Fruit fly (Drosophila melanogaster) whole organism, embryonic: ENCODE data around the gene FASN2.

Experiments used
- CG10462 ChIP-seq: fragments of 200-800 bp; sonication (Bioruptor generic); optimal IDR thresholded peaks from 2 replicates; lab custom pipeline; 2016; ENCODE audit warnings: missing biosample characterization, missing genetic modification characterization
- CG10543 ChIP-seq: fragments of 200-800 bp; sonication (Bioruptor generic); optimal IDR thresholded peaks from 3 replicates; lab custom pipeline; 2017; ENCODE audit warnings: missing biosample characterization, mild to moderate bottlenecking, missing genetic modification characterization, moderate library complexity
- CG10959 ChIP-seq: fragments of 200-800 bp; sonication (Bioruptor generic); IDR thresholded peaks from 2 replicates; pipeline ENCODE4 v1.3.6; 2022; ENCODE audit warnings: missing biosample characterization, missing genetic modification characterization
- CG11398 ChIP-seq: fragments of 200-800 bp; sonication (Bioruptor generic); optimal IDR thresholded peaks from 2 replicates; lab custom pipeline; 2016; ENCODE audit warnings: missing biosample characterization, missing genetic modification characterization
- CG12236 ChIP-seq: fragments of 200-800 bp; sonication (Bioruptor generic); optimal IDR thresholded peaks from 2 replicates; lab custom pipeline; 2016; ENCODE audit warnings: missing biosample characterization, missing genetic modification characterization
- CG12299 ChIP-seq: fragments of 200-800 bp; sonication (Bioruptor generic); optimal IDR thresholded peaks from 2 replicates; lab custom pipeline; 2018; ENCODE audit warnings: missing biosample characterization, mild to moderate bottlenecking, missing genetic modification characterization
- CG15269 ChIP-seq: fragments of 200-800 bp; sonication (Bioruptor generic); optimal IDR thresholded peaks from 2 replicates; lab custom pipeline; 2018; ENCODE audit warnings: missing biosample characterization, mild to moderate bottlenecking, missing genetic modification characterization, moderate library complexity
- CG17359 ChIP-seq: fragments of 200-800 bp; sonication (Bioruptor generic); optimal IDR thresholded peaks from 3 replicates; lab custom pipeline; 2018; ENCODE audit warnings: missing biosample characterization, mild to moderate bottlenecking, missing genetic modification characterization, moderate library complexity
- CG17912 ChIP-seq: fragments of 200-800 bp; sonication (Bioruptor generic); optimal IDR thresholded peaks from 2 replicates; lab custom pipeline; 2018; ENCODE audit warnings: missing biosample characterization, mild to moderate bottlenecking, missing genetic modification characterization
- CG2202 ChIP-seq: fragments of 200-800 bp; sonication (Bioruptor generic); optimal IDR thresholded peaks from 2 replicates; lab custom pipeline; 2018; ENCODE audit warnings: missing biosample characterization, mild to moderate bottlenecking, missing genetic modification characterization
- CG30020 ChIP-seq: fragments of 200-800 bp; optimal IDR thresholded peaks from 2 replicates; lab custom pipeline; 2019; ENCODE audit warnings: missing biosample characterization, mild to moderate bottlenecking, missing genetic modification characterization, moderate library complexity
- CG4707 ChIP-seq: fragments of 200-800 bp; sonication (Bioruptor generic); optimal IDR thresholded peaks from 2 replicates; lab custom pipeline; 2018; ENCODE audit warnings: missing biosample characterization, mild to moderate bottlenecking, missing genetic modification characterization, moderate library complexity
- CG8089 ChIP-seq: fragments of 200-800 bp; sonication (Bioruptor generic); optimal IDR thresholded peaks from 3 replicates; lab custom pipeline; 2016; ENCODE audit warnings: missing biosample characterization, missing genetic modification characterization
- CG8388 ChIP-seq: fragments of 200-800 bp; sonication (Bioruptor generic); optimal IDR thresholded peaks from 2 replicates; lab custom pipeline; 2019; ENCODE audit warnings: missing biosample characterization, mild to moderate bottlenecking, missing genetic modification characterization, moderate library complexity
- CG9797 ChIP-seq: fragments of 200-800 bp; sonication (Bioruptor generic); optimal IDR thresholded peaks from 3 replicates; lab custom pipeline; 2018; ENCODE audit warnings: missing biosample characterization, mild to moderate bottlenecking, missing genetic modification characterization
- D ChIP-seq, 2 experiments: fragments of 200-800 bp in 1 of 2; fragments of >200 bp in 1 of 2; sonication (Bioruptor generic) in 1 of 2; optimal IDR thresholded peaks; 2 replicates in 1 of 2; 3 replicates in 1 of 2; lab custom pipeline; 2017; ENCODE audit warnings: mild to moderate bottlenecking in 1 of 2, missing biosample characterization in 1 of 2, missing genetic modification characterization in 1 of 2, missing genetic modification reagents in 1 of 2
- Dek ChIP-seq: fragments of 200-800 bp; sonication (Bioruptor generic); optimal IDR thresholded peaks from 3 replicates; lab custom pipeline; 2019; ENCODE audit warnings: missing biosample characterization, mild to moderate bottlenecking, missing genetic modification characterization, moderate library complexity
- Drgx ChIP-seq: fragments of 200-800 bp; sonication (Bioruptor generic); IDR thresholded peaks from 2 replicates; pipeline ENCODE4 v1.3.6; 2022; ENCODE audit warnings: missing biosample characterization, missing genetic modification characterization
- H2.0 ChIP-seq: fragments of 200-800 bp; sonication (Bioruptor generic); IDR thresholded peaks from 2 replicates; pipeline ENCODE4 v1.3.6; 2022; ENCODE audit warnings: missing biosample characterization, missing genetic modification characterization
- MTF-1 ChIP-seq: fragments of 200-800 bp; sonication (Bioruptor generic); optimal IDR thresholded peaks from 2 replicates; lab custom pipeline; 2018; ENCODE audit warnings: missing biosample characterization, mild to moderate bottlenecking, missing genetic modification characterization, borderline replicate concordance
- NFAT ChIP-seq: fragments of 200-800 bp; sonication (Bioruptor generic); IDR thresholded peaks from 2 replicates; pipeline ENCODE4 v1.3.6; 2022; ENCODE audit warnings: missing biosample characterization, missing genetic modification characterization
- NK7.1 ChIP-seq: fragments of 200-800 bp; sonication (Bioruptor generic); optimal IDR thresholded peaks from 3 replicates; lab custom pipeline; 2016; ENCODE audit warnings: missing biosample characterization, missing genetic modification characterization
- Nf-YC ChIP-seq: fragments of 200-800 bp; optimal IDR thresholded peaks from 3 replicates; lab custom pipeline; 2019; ENCODE audit warnings: missing biosample characterization, mild to moderate bottlenecking, missing genetic modification characterization, moderate library complexity
- Pdp1 ChIP-seq, 2 experiments: fragments of 200-800 bp; sonication (Bioruptor generic); optimal IDR thresholded peaks; 3 replicates each; lab custom pipeline; 2016; ENCODE audit warnings: missing biosample characterization in 2 of 2, missing genetic modification characterization in 2 of 2, mild to moderate bottlenecking in 1 of 2, moderate library complexity in 1 of 2
- Poxn ChIP-seq: fragments of 200-800 bp; sonication (Bioruptor generic); IDR thresholded peaks from 2 replicates; pipeline ENCODE4 v1.3.6; 2022; ENCODE audit warnings: missing biosample characterization, missing genetic modification characterization
- Scr ChIP-seq: fragments of 200-800 bp; sonication (Bioruptor generic); IDR thresholded peaks from 2 replicates; pipeline ENCODE4 v1.3.6; 2022; ENCODE audit warnings: missing biosample characterization, missing genetic modification characterization; ENCODE audit not compliant: partially characterized antibody
- Ssrp ChIP-seq: fragments of 200-800 bp; sonication (Bioruptor generic); optimal IDR thresholded peaks from 2 replicates; lab custom pipeline; 2018; ENCODE audit warnings: missing biosample characterization, mild to moderate bottlenecking, missing genetic modification characterization, moderate library complexity
- abd-A ChIP-seq: fragments of 200-800 bp; sonication (Bioruptor generic); optimal IDR thresholded peaks from 3 replicates; lab custom pipeline; 2019; ENCODE audit warnings: missing biosample characterization, mild to moderate bottlenecking, missing genetic modification characterization, moderate library complexity
- al ChIP-seq: fragments of 200-800 bp; sonication (Bioruptor generic); IDR thresholded peaks from 2 replicates; pipeline ENCODE4 v1.3.6; 2022; ENCODE audit warnings: missing biosample characterization, missing genetic modification characterization
- caup ChIP-seq: fragments of 200-800 bp; sonication (Bioruptor generic); optimal IDR thresholded peaks from 3 replicates; lab custom pipeline; 2017; ENCODE audit warnings: missing biosample characterization, mild to moderate bottlenecking, missing genetic modification characterization, moderate library complexity; ENCODE audit not compliant: severe bottlenecking
- cg ChIP-seq: fragments of 200-800 bp; sonication (Bioruptor generic); optimal IDR thresholded peaks from 3 replicates; lab custom pipeline; 2019; ENCODE audit warnings: missing biosample characterization, mild to moderate bottlenecking, missing genetic modification characterization, moderate library complexity
- dm ChIP-seq: fragments of 200-800 bp; sonication (Bioruptor generic); optimal IDR thresholded peaks from 3 replicates; lab custom pipeline; 2016; ENCODE audit warnings: missing biosample characterization, missing genetic modification characterization
- ewg ChIP-seq: fragments of 200-800 bp; sonication (Bioruptor generic); optimal IDR thresholded peaks from 3 replicates; lab custom pipeline; 2017; ENCODE audit warnings: mild to moderate bottlenecking, missing biosample characterization, missing genetic modification reagents, missing genetic modification characterization
- eyg ChIP-seq: fragments of 200-800 bp; sonication (Bioruptor generic); optimal IDR thresholded peaks from 3 replicates; lab custom pipeline; 2016; ENCODE audit warnings: missing biosample characterization, missing genetic modification characterization
- kah ChIP-seq: fragments of 200-800 bp; sonication (Bioruptor generic); optimal IDR thresholded peaks from 2 replicates; lab custom pipeline; 2018; ENCODE audit warnings: missing biosample characterization, mild to moderate bottlenecking, missing genetic modification characterization
- kni ChIP-seq: fragments of 200-800 bp; sonication (Bioruptor generic); optimal IDR thresholded peaks from 3 replicates; lab custom pipeline; 2017; ENCODE audit warnings: mild to moderate bottlenecking, missing biosample characterization, missing genetic modification reagents, missing genetic modification characterization
- lola ChIP-seq, 3 experiments: fragments of >200 bp in 2 of 3; fragments of 200-800 bp in 1 of 3; sonication (Bioruptor generic) in 1 of 3; optimal IDR thresholded peaks; 2 replicates each; lab custom pipeline; 2017 to 2019; ENCODE audit warnings: missing biosample characterization in 3 of 3, missing genetic modification characterization in 3 of 3, mild to moderate bottlenecking in 1 of 3, moderate library complexity in 1 of 3
- nom ChIP-seq: fragments of 200-800 bp; sonication (Bioruptor generic); optimal IDR thresholded peaks from 2 replicates; lab custom pipeline; 2017; ENCODE audit warnings: missing biosample characterization, missing genetic modification characterization, mild to moderate bottlenecking, moderate library complexity, missing genetic modification reagents
- oc ChIP-seq: fragments of 200-800 bp; sonication (Bioruptor generic); optimal IDR thresholded peaks from 2 replicates; lab custom pipeline; 2018; ENCODE audit warnings: missing biosample characterization, mild to moderate bottlenecking, missing genetic modification characterization, moderate library complexity
- peb ChIP-seq: fragments of 200-800 bp; sonication (Bioruptor generic); IDR thresholded peaks from 2 replicates; pipeline ENCODE4 v1.3.6; 2022; ENCODE audit warnings: missing biosample characterization, missing genetic modification characterization
- pita ChIP-seq: fragments of 200-800 bp; sonication (Bioruptor generic); optimal IDR thresholded peaks from 2 replicates; lab custom pipeline; 2017; ENCODE audit warnings: missing biosample characterization, mild to moderate bottlenecking, missing genetic modification characterization
- psq ChIP-seq: fragments of 200-800 bp; sonication (Bioruptor generic); optimal IDR thresholded peaks from 2 replicates; lab custom pipeline; 2017; ENCODE audit warnings: missing biosample characterization, missing genetic modification characterization
- pzg ChIP-seq: fragments of 200-800 bp; sonication (Bioruptor generic); optimal IDR thresholded peaks from 3 replicates; lab custom pipeline; 2018; ENCODE audit warnings: missing biosample characterization, mild to moderate bottlenecking, missing genetic modification characterization, moderate library complexity
- slbo ChIP-seq: fragments of 200-800 bp; sonication (Bioruptor generic); IDR thresholded peaks from 2 replicates; pipeline ENCODE4 v1.3.6; 2022; ENCODE audit warnings: missing biosample characterization, missing genetic modification characterization
- stwl ChIP-seq: fragments of 200-800 bp; sonication (Bioruptor generic); optimal IDR thresholded peaks from 3 replicates; lab custom pipeline; 2018; ENCODE audit warnings: missing biosample characterization, mild to moderate bottlenecking, missing genetic modification characterization, moderate library complexity
- tna ChIP-seq: fragments of 200-800 bp; sonication (Bioruptor generic); IDR thresholded peaks from 2 replicates; pipeline ENCODE4 v1.3.6; 2022; ENCODE audit warnings: missing biosample characterization, missing genetic modification characterization; ENCODE audit not compliant: partially characterized antibody
- z ChIP-seq: fragments of 200-800 bp; sonication (Bioruptor generic); IDR thresholded peaks from 3 replicates; pipeline ENCODE4 v1.3.6; 2022; ENCODE audit warnings: missing biosample characterization, missing genetic modification characterization

FASN2 gene

dm6 chr2L:3057951-3058771 lies 14.4 kb downstream of the FASN2 start (continued):
- TF ChIP-seq CG8089 (GFP tag; lab: Kevin White, UChicago) (no peak), CG10543 (GFP tag; lab: Kevin White, UChicago) (peak; percentile 61), CG2202 (tag; lab: Kevin White, UChicago) (no peak), NFAT (GFP tag; lab: Robert Waterston, UW) (peak; percentile 44; the same call in 1 of the 2 replicates), CG8388 (GFP tag; lab: Kevin White, UChicago) (no peak), pita (no peak), CG17359 (no peak), eyg (GFP tag; lab: Kevin White, UChicago) (no peak), CG10959 (GFP tag; lab: Robert Waterston, UW) (no peak), Ssrp (tag; lab: Kevin White, UChicago) (no peak), CG15269 (tag; lab: Kevin White, UChicago) (no peak), Dek (tag; lab: Kevin White, UChicago) (peak; percentile 16), psq (GFP tag; lab: Kevin White, UChicago) (no peak), kah (no peak), slbo (GFP tag; lab: Robert Waterston, UW) (no peak), dm (GFP tag; lab: Kevin White, UChicago) (no peak), CG12299 (no peak), Scr (no peak), al (GFP tag; lab: Robert Waterston, UW) (no peak), tna (GFP tag; lab: Robert Waterston, UW) (no peak), CG4707 (GFP tag; lab: Kevin White, UChicago) (no peak), Drgx (GFP tag; lab: Robert Waterston, UW) (no peak), CG9797 (GFP tag; lab: Kevin White, UChicago) (no peak), Nf-YC (tag; lab: Kevin White, UChicago) (no peak), CG12236 (GFP tag; lab: Kevin White, UChicago) (no peak), cg (GFP tag; lab: Kevin White, UChicago) (peak; percentile 41), Poxn (GFP tag; lab: Robert Waterston, UW) (no peak), Pdp1 (GFP tag; optimal IDR thresholded peaks at IDR 0.05; lab: Kevin White, UChicago) (peak in 1 of 2 experiments; percentile 64), caup (GFP tag; lab: Kevin White, UChicago) (peak; percentile 32), CG30020 (tag; lab: Kevin White, UChicago) (no peak), NK7.1 (GFP tag; lab: Kevin White, UChicago) (no peak), peb (GFP tag; lab: Robert Waterston, UW) (no peak), oc (no peak), CG17912 (GFP tag; lab: Kevin White, UChicago) (no peak), kni (GFP tag; lab: Kevin White, UChicago) (peak; percentile 58), D (optimal IDR thresholded peaks at IDR 0.05; lab: Kevin White, UChicago) (no peak), D (GFP tag; optimal IDR thresholded peaks at IDR 0.05; lab: Kevin White, UChicago) (peak; percentile 0), lola (GFP tag; optimal IDR thresholded peaks at IDR 0.05; lab: Kevin White, UChicago) (no peak), abd-A (tag; lab: Kevin White, UChicago) (no peak), stwl (tag; lab: Kevin White, UChicago) (no peak), z (no peak), ewg (GFP tag; lab: Kevin White, UChicago) (no peak), CG11398 (no peak), MTF-1 (GFP tag; lab: Kevin White, UChicago) (no peak), nom (GFP tag; lab: Kevin White, UChicago) (no peak), H2.0 (no peak), pzg (GFP tag; lab: Kevin White, UChicago) (no peak), CG10462 (GFP tag; lab: Kevin White, UChicago) (no peak)
